Fruit fly (Drosophila melanogaster): Measurements from ENCODE around the gene CG4151.

Gene CG4151

dm6 chrX:5515151-5515550, 13.9 kb downstream of the CG4151 start:
- TF ChIP-seq CG11617 (GFP tag; optimal IDR thresholded peaks at IDR 0.05) (no peak), Clk (GFP tag; optimal IDR thresholded peaks at IDR 0.05) (no peak), cic (GFP tag; optimal IDR thresholded peaks at IDR 0.05) (no peak), pad (GFP tag; optimal IDR thresholded peaks at IDR 0.05) (no peak), tj (GFP tag; optimal IDR thresholded peaks at IDR 0.05) (no peak)

- TF ChIP-seq ovo (GFP tag; optimal IDR thresholded peaks at IDR 0.05) (no peak), CG12768 (GFP tag; optimal IDR thresholded peaks at IDR 0.05) (no peak), bab1 (GFP tag; optimal IDR thresholded peaks at IDR 0.05) (no peak), kay (GFP tag; ENCODE audit: borderline replicate concordance) (peak; percentile 67), Hr96 (GFP tag; optimal IDR thresholded peaks at IDR 0.05) (peak; percentile 35)
Observed at dm6 chrX:5515903-5516658, 14.8 kb downstream of the CG4151 start, which contains the start of gene CG12730. Gene CG12730 (plus strand): TSS chrX:5516608.

- TF ChIP-seq Mnt (GFP tag; optimal IDR thresholded peaks at IDR 0.05) (peak; percentile 11), CG14711 (tag; optimal IDR thresholded peaks at IDR 0.05) (peak; percentile 32), cnc (optimal IDR thresholded peaks at IDR 0.05) (no peak), Clk (GFP tag; optimal IDR thresholded peaks at IDR 0.05) (no peak), CG33017 (tag; optimal IDR thresholded peaks at IDR 0.05) (peak; percentile 33), CG12768 (GFP tag; optimal IDR thresholded peaks at IDR 0.05) (no peak), CG7101 (tag; optimal IDR thresholded peaks at IDR 0.05) (peak; percentile 59), cic (GFP tag; optimal IDR thresholded peaks at IDR 0.05) (no peak), ovo (GFP tag; optimal IDR thresholded peaks at IDR 0.05) (no peak), CG7045 (GFP tag; optimal IDR thresholded peaks at IDR 0.05) (no peak), bab1 (GFP tag; optimal IDR thresholded peaks at IDR 0.05) (peak; percentile 5), CG11617 (GFP tag; optimal IDR thresholded peaks at IDR 0.05) (peak; percentile 61), tj (GFP tag; optimal IDR thresholded peaks at IDR 0.05) (peak; percentile 3), CG1620 (GFP tag; optimal IDR thresholded peaks at IDR 0.05) (no peak), pad (GFP tag; optimal IDR thresholded peaks at IDR 0.05) (peak; percentile 1), kay (GFP tag; ENCODE audit: borderline replicate concordance) (peak; percentile 94), CG5204 (GFP tag; optimal IDR thresholded peaks at IDR 0.05) (peak; percentile 31), Hr96 (GFP tag; optimal IDR thresholded peaks at IDR 0.05) (peak; percentile 54), toe (GFP tag; optimal IDR thresholded peaks at IDR 0.05) (no peak), Crg-1 (GFP tag; optimal IDR thresholded peaks at IDR 0.05) (no peak)
Observed at dm6 chrX:5516783-5517571, 15.7 kb downstream of the CG4151 start.

- TF ChIP-seq CG33017 (tag; optimal IDR thresholded peaks at IDR 0.05) (no peak), CG11617 (GFP tag; optimal IDR thresholded peaks at IDR 0.05) (no peak), CG7101 (tag; optimal IDR thresholded peaks at IDR 0.05) (no peak), pad (GFP tag; optimal IDR thresholded peaks at IDR 0.05) (no peak), Hr96 (GFP tag; optimal IDR thresholded peaks at IDR 0.05) (no peak), cic (GFP tag; optimal IDR thresholded peaks at IDR 0.05) (no peak), CG12768 (GFP tag; optimal IDR thresholded peaks at IDR 0.05) (no peak), bab1 (GFP tag; optimal IDR thresholded peaks at IDR 0.05) (no peak), kay (GFP tag; ENCODE audit: borderline replicate concordance) (no peak), Clk (GFP tag; optimal IDR thresholded peaks at IDR 0.05) (no peak), CG7045 (GFP tag; optimal IDR thresholded peaks at IDR 0.05) (no peak), Crg-1 (GFP tag; optimal IDR thresholded peaks at IDR 0.05) (no peak), CG14711 (tag; optimal IDR thresholded peaks at IDR 0.05) (no peak), CG5204 (GFP tag; optimal IDR thresholded peaks at IDR 0.05) (no peak), toe (GFP tag; optimal IDR thresholded peaks at IDR 0.05) (no peak), Mnt (GFP tag; optimal IDR thresholded peaks at IDR 0.05) (no peak), ovo (GFP tag; optimal IDR thresholded peaks at IDR 0.05) (no peak)
Observed at dm6 chrX:5518196-5518595, 16.9 kb downstream of the CG4151 start.

- TF ChIP-seq Hr96 (GFP tag; optimal IDR thresholded peaks at IDR 0.05) (no peak), CG11617 (GFP tag; optimal IDR thresholded peaks at IDR 0.05) (no peak), Clk (GFP tag; optimal IDR thresholded peaks at IDR 0.05) (no peak), CG1620 (GFP tag; optimal IDR thresholded peaks at IDR 0.05) (no peak), CG33017 (tag; optimal IDR thresholded peaks at IDR 0.05) (no peak), CG7101 (tag; optimal IDR thresholded peaks at IDR 0.05) (no peak), CG14711 (tag; optimal IDR thresholded peaks at IDR 0.05) (no peak), CG5204 (GFP tag; optimal IDR thresholded peaks at IDR 0.05) (no peak), kay (GFP tag; ENCODE audit: borderline replicate concordance) (peak; percentile 78), ovo (GFP tag; optimal IDR thresholded peaks at IDR 0.05) (peak; percentile 36), bab1 (GFP tag; optimal IDR thresholded peaks at IDR 0.05) (no peak), cic (GFP tag; optimal IDR thresholded peaks at IDR 0.05) (peak; percentile 6), pad (GFP tag; optimal IDR thresholded peaks at IDR 0.05) (peak; percentile 95), toe (GFP tag; optimal IDR thresholded peaks at IDR 0.05) (no peak)
Observed at dm6 chrX:5524240-5524881, 23.1 kb downstream of the CG4151 start.
